Worm (Caenorhabditis elegans) whole organism, L2 larva: ENCODE measurements around the gene vps-39.

Experiments used
- ceh-82 ChIP-seq: fragments of 150-350 bp; optimal IDR thresholded peaks from 2 replicates; lab custom pipeline; 2014; ENCODE audit warnings: missing biosample characterization, missing genetic modification characterization
- elt-1 ChIP-seq: fragments of 150-350 bp; optimal IDR thresholded peaks from 2 replicates; lab custom pipeline; 2014; ENCODE audit warnings: missing biosample characterization, missing genetic modification characterization
- lsy-2 ChIP-seq, 2 experiments: fragments of 150-350 bp in 1 of 2; sonication (generic microtip) in 1 of 2; optimal IDR thresholded peaks; 2 replicates each; lab custom pipeline; 2014 to 2017; ENCODE audit warnings: missing biosample characterization in 2 of 2, missing genetic modification characterization in 2 of 2
- ztf-11 ChIP-seq: sonication (generic microtip); optimal IDR thresholded peaks from 2 replicates; lab custom pipeline; 2017; ENCODE audit warnings: missing biosample characterization, missing genetic modification characterization

- TF ChIP-seq ceh-82 (tag; lab: Kevin White, UChicago) = no peak
- no peak for TF ChIP-seq lsy-2 (tag; optimal IDR thresholded peaks at IDR 0.05; lab: Kevin White, UChicago)
- no peak for TF ChIP-seq ztf-11
- TF ChIP-seq elt-1 = no peak
These were observed 36.0 kb upstream of the vps-39 start, which contains the start of gene D1086.11 for ce11 chrV:14074160-14074559.
